Worm (Caenorhabditis elegans) whole organism, mixed stage, embryonic: ENCODE measurements around the gene col-119.
A peak's percentile ranks its signal among the peaks of the same experiment; 100 is the strongest.

ENCODE experiments used
- bed-3 ChIP-seq: fragments of 200-800 bp; sonication (Bioruptor generic); optimal IDR thresholded peaks from 3 replicates; lab custom pipeline; 2018; ENCODE audit warnings: mild to moderate bottlenecking, missing genetic modification characterization, moderate library complexity, missing compliant biosample characterization
- ceh-39 ChIP-seq: fragments of 150-350 bp; optimal IDR thresholded peaks from 2 replicates; lab custom pipeline; 2014; ENCODE audit warnings: missing biosample characterization, missing genetic modification characterization
- ceh-43 ChIP-seq: fragments of 200-800 bp; sonication (Bioruptor generic); optimal IDR thresholded peaks from 2 replicates; lab custom pipeline; 2018; ENCODE audit warnings: mild to moderate bottlenecking, missing genetic modification characterization, moderate library complexity, missing compliant biosample characterization
- ceh-83 ChIP-seq: fragments of 200-800 bp; sonication (Bioruptor generic); optimal IDR thresholded peaks from 2 replicates; lab custom pipeline; 2018; ENCODE audit warnings: mild to moderate bottlenecking, missing genetic modification characterization, missing compliant biosample characterization
- ces-1 ChIP-seq: fragments of 150-350 bp; optimal IDR thresholded peaks from 2 replicates; lab custom pipeline; 2014; ENCODE audit warnings: missing biosample characterization, missing genetic modification reagents, missing genetic modification characterization
- cnd-1 ChIP-seq: fragments of 200-800 bp; sonication (Bioruptor generic); optimal IDR thresholded peaks from 2 replicates; lab custom pipeline; 2018; ENCODE audit warnings: mild to moderate bottlenecking, missing genetic modification characterization, missing compliant biosample characterization
- elt-3 ChIP-seq: fragments of 150-350 bp; optimal IDR thresholded peaks from 2 replicates; lab custom pipeline; 2014; ENCODE audit warnings: missing biosample characterization, missing genetic modification characterization
- flh-1 ChIP-seq: fragments of 200-800 bp; sonication (Bioruptor generic); optimal IDR thresholded peaks from 2 replicates; lab custom pipeline; 2018; ENCODE audit warnings: mild to moderate bottlenecking, missing genetic modification characterization, moderate library complexity, missing compliant biosample characterization
- ham-2 ChIP-seq: fragments of 200-800 bp; sonication (Bioruptor generic); optimal IDR thresholded peaks from 2 replicates; lab custom pipeline; 2018; ENCODE audit warnings: mild to moderate bottlenecking, missing genetic modification characterization, missing compliant biosample characterization
- hlh-1 ChIP-seq: fragments of 150-350 bp; optimal IDR thresholded peaks from 2 replicates; lab custom pipeline; 2014; ENCODE audit warnings: missing biosample characterization, missing genetic modification reagents, missing genetic modification characterization
- lin-13 ChIP-seq: fragments of 150-350 bp; optimal IDR thresholded peaks from 2 replicates; lab custom pipeline; 2014; ENCODE audit warnings: missing biosample characterization, missing genetic modification characterization
- lin-32 ChIP-seq: fragments of 200-800 bp; sonication (Bioruptor generic); optimal IDR thresholded peaks from 2 replicates; lab custom pipeline; 2018; ENCODE audit warnings: mild to moderate bottlenecking, missing genetic modification characterization, missing compliant biosample characterization
- lsy-2 ChIP-seq: fragments of 150-350 bp; optimal IDR thresholded peaks from 2 replicates; lab custom pipeline; 2014; ENCODE audit warnings: missing biosample characterization, missing genetic modification characterization
- mep-1 ChIP-seq: fragments of 150-350 bp; optimal IDR thresholded peaks from 2 replicates; lab custom pipeline; 2017; ENCODE audit warnings: missing biosample characterization, missing genetic modification reagents, missing genetic modification characterization, inconsistent platforms
- mls-2 ChIP-seq: sonication (generic microtip); optimal IDR thresholded peaks from 2 replicates; lab custom pipeline; 2016; ENCODE audit warnings: mild to moderate bottlenecking, missing genetic modification characterization, moderate library complexity, missing compliant biosample characterization
- nhr-12 ChIP-seq: fragments of 150-350 bp; optimal IDR thresholded peaks from 2 replicates; lab custom pipeline; 2014; ENCODE audit warnings: missing biosample characterization, missing genetic modification characterization
- nhr-2 ChIP-seq: fragments of 150-350 bp; optimal IDR thresholded peaks from 2 replicates; lab custom pipeline; 2014; ENCODE audit warnings: missing biosample characterization, missing genetic modification characterization
- nhr-237 ChIP-seq: fragments of 150-350 bp; optimal IDR thresholded peaks from 2 replicates; lab custom pipeline; 2014; ENCODE audit warnings: missing biosample characterization, missing genetic modification characterization
- nhr-28 ChIP-seq: fragments of 150-350 bp; optimal IDR thresholded peaks from 2 replicates; lab custom pipeline; 2014; ENCODE audit warnings: missing biosample characterization, missing genetic modification characterization
- nhr-76 ChIP-seq: sonication (generic microtip); optimal IDR thresholded peaks from 2 replicates; lab custom pipeline; 2017; ENCODE audit warnings: missing biosample characterization, missing genetic modification characterization
- pha-4 ChIP-seq: fragments of 150-350 bp; optimal IDR thresholded peaks from 2 replicates; lab custom pipeline; 2018; ENCODE audit warnings: missing biosample characterization, missing genetic modification reagents, missing genetic modification characterization
- sem-2 ChIP-seq: fragments of 200-800 bp; sonication (Bioruptor generic); optimal IDR thresholded peaks from 2 replicates; lab custom pipeline; 2018; ENCODE audit warnings: mild to moderate bottlenecking, missing genetic modification characterization, missing compliant biosample characterization
- tbx-8 ChIP-seq: fragments of 200-800 bp; sonication (Bioruptor generic); optimal IDR thresholded peaks from 2 replicates; lab custom pipeline; 2018; ENCODE audit warnings: mild to moderate bottlenecking, missing genetic modification characterization, moderate library complexity, missing compliant biosample characterization
- unc-39 ChIP-seq: fragments of 150-350 bp; optimal IDR thresholded peaks from 2 replicates; lab custom pipeline; 2014; ENCODE audit warnings: missing biosample characterization, missing genetic modification characterization
- unc-62 ChIP-seq: fragments of 150-350 bp; optimal IDR thresholded peaks from 2 replicates; lab custom pipeline; 2014; ENCODE audit warnings: missing biosample characterization, missing genetic modification reagents, missing genetic modification characterization
- zip-8 ChIP-seq: fragments of 150-350 bp; optimal IDR thresholded peaks from 2 replicates; lab custom pipeline; 2014; ENCODE audit warnings: missing biosample characterization, missing genetic modification characterization
- ztf-11 ChIP-seq: fragments of 150-350 bp; optimal IDR thresholded peaks from 2 replicates; lab custom pipeline; 2014; ENCODE audit warnings: missing biosample characterization, missing genetic modification characterization

The col-119 gene

ce11 chrIV:8974543-8975330 lies 4.9 kb downstream of the col-119 start:
- TF ChIP-seq ztf-11 (tag; lab: Kevin White, UChicago) (no peak), bed-3 (GFP tag; lab: Kevin White, UChicago) (no peak), unc-39 (tag; lab: Kevin White, UChicago) (no peak), unc-62 (no peak), ces-1 (GFP tag; lab: Kevin White, UChicago) (no peak), cnd-1 (no peak), zip-8 (tag; lab: Kevin White, UChicago) (no peak), tbx-8 (GFP tag; lab: Kevin White, UChicago) (no peak), nhr-2 (tag; lab: Kevin White, UChicago) (no peak), flh-1 (GFP tag; lab: Kevin White, UChicago) (no peak), ceh-39 (tag; lab: Kevin White, UChicago) (no peak), mep-1 (tag; lab: Kevin White, UChicago) (no peak), sem-2 (no peak), nhr-76 (tag; lab: Kevin White, UChicago) (no peak), lin-13 (tag; lab: Kevin White, UChicago) (no peak), pha-4 (tag; lab: Kevin White, UChicago) (no peak), nhr-237 (no peak), lsy-2 (tag; lab: Kevin White, UChicago) (no peak), lin-32 (GFP tag; lab: Kevin White, UChicago) (no peak), nhr-28 (tag; lab: Kevin White, UChicago) (no peak)

DNA sequence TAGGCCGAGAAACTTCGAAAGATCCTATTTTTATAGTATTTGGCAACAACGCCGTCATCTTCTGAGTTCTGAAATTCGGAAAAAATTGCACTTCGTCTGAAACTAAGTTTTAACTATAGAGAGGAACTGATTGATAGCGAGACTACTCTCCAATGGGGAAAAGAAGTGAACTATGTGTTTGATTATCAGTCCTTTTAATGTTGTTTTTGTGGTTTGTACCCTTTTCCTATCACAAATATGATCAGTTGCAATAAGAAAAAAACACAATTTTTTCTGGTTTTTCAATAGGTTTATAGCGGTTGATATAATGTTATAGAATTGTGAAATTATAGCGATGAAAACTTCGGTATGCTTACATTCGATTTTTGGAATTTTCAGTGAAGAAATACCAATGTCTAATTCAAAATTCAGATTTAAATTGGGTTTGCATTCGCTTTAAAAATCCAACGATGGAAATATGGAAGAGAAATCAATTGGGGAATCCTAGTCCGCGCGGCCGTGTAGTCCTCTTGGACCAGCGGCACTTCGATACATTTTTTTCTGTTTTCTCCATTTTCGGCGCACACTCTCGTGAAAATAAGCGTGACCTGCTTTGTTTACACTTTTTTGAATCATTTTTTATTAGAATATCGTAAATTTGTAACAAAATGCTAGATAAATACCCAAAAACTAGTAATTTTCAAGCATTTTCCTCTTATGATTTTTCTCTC lies 6.2 kb downstream of the col-119 start, which contains the start of gene C53B4.3:
TSS of gene C53B4.3 (minus strand) at position 464 of the 710 bp plus-strand sequence.
- TF ChIP-seq tbx-8 (GFP tag; lab: Kevin White, UChicago) (no peak), nhr-12 (tag; lab: Kevin White, UChicago) (no peak), ces-1 (GFP tag; lab: Kevin White, UChicago) (peak; percentile 23), cnd-1 (no peak)

- TF ChIP-seq bed-3 (GFP tag; lab: Kevin White, UChicago) (no peak), mls-2 (tag; lab: Kevin White, UChicago) (no peak), nhr-12 (tag; lab: Kevin White, UChicago) (no peak), ceh-43 (GFP tag; lab: Kevin White, UChicago) (no peak), ceh-83 (no peak), elt-3 (tag; lab: Kevin White, UChicago) (no peak), nhr-76 (tag; lab: Kevin White, UChicago) (no peak), unc-39 (tag; lab: Kevin White, UChicago) (no peak)
Measured at ce11 chrIV:8967990-8968389, 11.6 kb downstream of the col-119 start, which contains the start of gene suex-2. Gene suex-2, plus strand, starts transcription at chrIV:8968290.

DNA sequence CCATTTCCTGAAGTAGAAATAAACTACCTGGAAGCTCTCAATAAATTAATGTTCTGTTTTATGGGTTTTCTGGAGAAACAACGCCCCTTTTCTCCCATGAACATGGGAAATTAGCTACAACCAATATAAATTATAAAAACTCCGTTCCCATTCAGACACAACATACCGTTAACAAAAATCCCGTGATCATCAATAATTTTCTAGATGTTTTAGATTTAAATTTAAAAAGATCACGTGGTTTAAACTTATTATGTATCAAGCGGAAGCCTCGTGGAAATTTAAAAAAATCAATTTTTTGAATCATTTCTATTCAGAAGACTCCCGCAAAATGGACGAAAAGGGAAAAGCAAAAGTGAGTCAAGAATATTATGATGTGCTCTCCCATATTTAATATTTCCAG lies 13.7 kb downstream of the col-119 start, which contains the start of gene C53B4.2:
TSS of gene C53B4.2 (plus strand) at position 301 of the 400 bp plus-strand sequence.
- no peak for TF ChIP-seq hlh-1 (tag; lab: Kevin White, UChicago)
- no peak for TF ChIP-seq ces-1 (GFP tag; lab: Kevin White, UChicago)
- TF ChIP-seq nhr-237, result no peak
- no peak for TF ChIP-seq lsy-2 (tag; lab: Kevin White, UChicago)
- no peak for TF ChIP-seq elt-3 (tag; lab: Kevin White, UChicago)
- TF ChIP-seq sem-2, result no peak
- no peak for TF ChIP-seq ham-2 (GFP tag; lab: Kevin White, UChicago)
- no peak for TF ChIP-seq ceh-39 (tag; lab: Kevin White, UChicago)
- no peak for TF ChIP-seq zip-8 (tag; lab: Kevin White, UChicago)
- TF ChIP-seq pha-4 (tag; lab: Kevin White, UChicago), result no peak
- TF ChIP-seq nhr-12 (tag; lab: Kevin White, UChicago), result no peak
- TF ChIP-seq mep-1 (tag; lab: Kevin White, UChicago), result no peak
- no peak for TF ChIP-seq lin-32 (GFP tag; lab: Kevin White, UChicago)
- TF ChIP-seq lin-13 (tag; lab: Kevin White, UChicago), result no peak
- no peak for TF ChIP-seq nhr-76 (tag; lab: Kevin White, UChicago)
- TF ChIP-seq unc-39 (tag; lab: Kevin White, UChicago), result no peak
- TF ChIP-seq mls-2 (tag; lab: Kevin White, UChicago), result no peak
- no peak for TF ChIP-seq tbx-8 (GFP tag; lab: Kevin White, UChicago)
- TF ChIP-seq, all 35 proteins: peak for 0

- TF ChIP-seq lsy-2 (tag; lab: Kevin White, UChicago) (no peak), nhr-28 (tag; lab: Kevin White, UChicago) (no peak)
- TF ChIP-seq, all 35 proteins: peak for 0
Measured at ce11 chrIV:8956189-8956588, 23.4 kb downstream of the col-119 start, which contains the start of gene tpra-1. Gene tpra-1, plus strand, starts transcription at chrIV:8956489.
